Worm (Caenorhabditis elegans) whole organism, L4/young adult: ENCODE data around the gene tag-307.

Experiments used
- W03F9.2 ChIP-seq: fragments of 150-350 bp; optimal IDR thresholded peaks from 2 replicates; lab custom pipeline; 2014; ENCODE audit warnings: missing biosample characterization, missing genetic modification characterization
- dao-5 ChIP-seq: sonication (generic microtip); optimal IDR thresholded peaks from 2 replicates; lab custom pipeline; 2016; ENCODE audit warnings: missing genotype, missing genetic modification characterization, moderate library complexity, missing compliant biosample characterization
- him-1 ChIP-seq: sonication (generic microtip); optimal IDR thresholded peaks from 2 replicates; lab custom pipeline; 2016; ENCODE audit warnings: missing genotype, missing genetic modification reagents, missing genetic modification characterization, missing compliant biosample characterization

DNA sequence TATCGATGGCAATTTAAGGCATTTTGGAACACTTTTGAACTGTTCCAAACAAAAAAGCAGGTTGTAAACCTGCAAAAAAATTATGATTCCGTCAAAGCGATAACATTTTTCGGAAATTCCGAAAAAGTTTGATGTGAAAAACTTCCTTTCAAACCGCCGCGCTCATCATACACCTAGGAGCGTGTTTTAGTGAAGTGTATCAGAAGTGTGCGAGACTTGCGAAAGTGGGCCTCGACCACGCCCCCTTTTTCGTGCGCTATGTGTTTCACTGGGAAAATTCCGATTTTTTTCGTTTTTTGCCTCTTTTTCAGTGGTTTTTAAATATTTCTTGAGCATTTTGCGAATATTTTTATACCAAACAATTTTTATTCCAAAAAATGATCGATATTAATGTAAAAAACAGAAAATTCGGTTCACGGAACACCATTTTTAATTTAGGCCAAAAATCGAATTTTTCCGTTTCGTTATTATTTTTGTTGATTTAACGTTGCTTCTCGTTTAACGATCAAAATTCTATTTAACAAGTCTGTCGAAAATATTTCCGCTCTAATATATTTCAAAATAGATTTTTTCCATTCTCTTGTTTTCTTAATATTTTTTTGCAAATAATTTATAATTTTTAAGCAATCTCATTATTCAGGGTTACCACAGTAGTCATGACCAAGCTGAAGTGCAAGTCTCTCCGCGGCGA, 2.4 kb downstream of the tag-307 start, which contains the start of gene rpl-35:
- TF ChIP-seq him-1 (tag; lab: Kevin White, UChicago) = peak; percentile 99
- TF ChIP-seq dao-5 (tag; lab: Kevin White, UChicago) = peak; percentile 79
- peak; percentile 99 for TF ChIP-seq W03F9.2 (tag; lab: Kevin White, UChicago)
